Fruit fly (Drosophila melanogaster): ENCODE results near the gene CG8119.

The CG8119 gene

dm6 chrX:15662285-15662684 is at the start of gene CG8119:
TSS of gene CG8119 (plus strand) at chrX:15662585.
- no peak for TF ChIP-seq HLH106 (tag; optimal IDR thresholded peaks at IDR 0.05)
- no peak for TF ChIP-seq OdsH (GFP tag; optimal IDR thresholded peaks at IDR 0.05)
- no peak for TF ChIP-seq N (GFP tag; optimal IDR thresholded peaks at IDR 0.05)
- TF ChIP-seq lola (GFP tag; optimal IDR thresholded peaks at IDR 0.05): no peak
- no peak for TF ChIP-seq brk (GFP tag; optimal IDR thresholded peaks at IDR 0.05)
- no peak for TF ChIP-seq Hr78 (GFP tag; optimal IDR thresholded peaks at IDR 0.05)
- no peak for TF ChIP-seq Myc (optimal IDR thresholded peaks at IDR 0.05)
- no peak for TF ChIP-seq usp (GFP tag; optimal IDR thresholded peaks at IDR 0.05)
- TF ChIP-seq pan (optimal IDR thresholded peaks at IDR 0.05): no peak
- no peak for TF ChIP-seq Dif (GFP tag; optimal IDR thresholded peaks at IDR 0.05; ENCODE audit: partially characterized antibody)
- no peak for TF ChIP-seq tai (GFP tag; optimal IDR thresholded peaks at IDR 0.05)
- TF ChIP-seq psq (GFP tag; optimal IDR thresholded peaks at IDR 0.05): no peak
- TF ChIP-seq Sp1 (GFP tag; optimal IDR thresholded peaks at IDR 0.05): no peak
- TF ChIP-seq Mio (GFP tag; optimal IDR thresholded peaks at IDR 0.05): no peak
- TF ChIP-seq dsf (GFP tag; optimal IDR thresholded peaks at IDR 0.05; ENCODE audit: borderline replicate concordance): no peak

- TF ChIP-seq rgr (GFP tag; optimal IDR thresholded peaks at IDR 0.05) (peak; percentile 30), dl (GFP tag; optimal IDR thresholded peaks at IDR 0.05; ENCODE audit: insufficient read depth in 1 of 2, partially characterized antibody in 2 of 2) (no peak), Abd-B (GFP tag; optimal IDR thresholded peaks at IDR 0.05) (no peak), Hr83 (GFP tag; optimal IDR thresholded peaks at IDR 0.05; ENCODE audit: poor library complexity, severe bottlenecking) (no peak), tai (GFP tag; optimal IDR thresholded peaks at IDR 0.05) (no peak), CG9705 (GFP tag; optimal IDR thresholded peaks at IDR 0.05) (no peak), sage (GFP tag; optimal IDR thresholded peaks at IDR 0.05) (no peak), Vsx2 (GFP tag; optimal IDR thresholded peaks at IDR 0.05; ENCODE audit: partially characterized antibody) (no peak), Myc (optimal IDR thresholded peaks at IDR 0.05) (no peak), dsf (GFP tag; optimal IDR thresholded peaks at IDR 0.05; ENCODE audit: borderline replicate concordance) (no peak), ey (GFP tag; optimal IDR thresholded peaks at IDR 0.05) (peak; percentile 33), Jra (GFP tag; optimal IDR thresholded peaks at IDR 0.05) (no peak), usp (GFP tag; optimal IDR thresholded peaks at IDR 0.05) (no peak), Hnf4 (GFP tag; optimal IDR thresholded peaks at IDR 0.05) (peak; percentile 31), Mio (GFP tag; optimal IDR thresholded peaks at IDR 0.05) (no peak), GATAd (GFP tag; optimal IDR thresholded peaks at IDR 0.05) (no peak), Sp1 (GFP tag; optimal IDR thresholded peaks at IDR 0.05) (peak; percentile 29), fru (GFP tag; optimal IDR thresholded peaks at IDR 0.05) (peak; percentile 37), h (GFP tag; optimal IDR thresholded peaks at IDR 0.05) (peak; percentile 48), N (GFP tag; optimal IDR thresholded peaks at IDR 0.05) (no peak), foxo (GFP tag; optimal IDR thresholded peaks at IDR 0.05) (peak in 1 of 2 experiments; percentile 42), lola (GFP tag; optimal IDR thresholded peaks at IDR 0.05) (no peak), HLH106 (tag; optimal IDR thresholded peaks at IDR 0.05) (peak; percentile 47), Dfd (GFP tag; optimal IDR thresholded peaks at IDR 0.05) (no peak), psq (GFP tag; optimal IDR thresholded peaks at IDR 0.05) (peak; percentile 11), dmrt93B (GFP tag; optimal IDR thresholded peaks at IDR 0.05) (peak; percentile 13), sv (GFP tag; optimal IDR thresholded peaks at IDR 0.05) (no peak), Dif (GFP tag; optimal IDR thresholded peaks at IDR 0.05; ENCODE audit: partially characterized antibody) (no peak), CrebA (GFP tag; optimal IDR thresholded peaks at IDR 0.05; ENCODE audit: borderline replicate concordance) (no peak), Rel (GFP tag; optimal IDR thresholded peaks at IDR 0.05) (no peak), Rel (tag; optimal IDR thresholded peaks at IDR 0.05) (no peak), brk (GFP tag; optimal IDR thresholded peaks at IDR 0.05) (no peak), OdsH (GFP tag; optimal IDR thresholded peaks at IDR 0.05) (peak; percentile 30), pan (optimal IDR thresholded peaks at IDR 0.05) (no peak), Hr78 (GFP tag; optimal IDR thresholded peaks at IDR 0.05) (no peak), CG32264 (GFP tag; optimal IDR thresholded peaks at IDR 0.05) (no peak), woc (GFP tag; optimal IDR thresholded peaks at IDR 0.05) (no peak), jim (GFP tag; optimal IDR thresholded peaks at IDR 0.05) (no peak), br (GFP tag; optimal IDR thresholded peaks at IDR 0.05) (peak; percentile 41)
These were observed 47.0 kb upstream of the CG8119 start for dm6 chrX:15615426-15615825.
